Worm (Caenorhabditis elegans) whole organism, L3 larva: ENCODE results near the gene srz-5.
A peak's percentile ranks its signal among the peaks of the same experiment; 100 is the strongest.

Experiments used
- R02D3.7 ChIP-seq: fragments of 150-350 bp; optimal IDR thresholded peaks from 2 replicates; lab custom pipeline; 2014; ENCODE audit warnings: missing biosample characterization, missing genetic modification characterization
- ZK546.5 ChIP-seq: sonication (generic microtip); optimal IDR thresholded peaks from 2 replicates; lab custom pipeline; 2017; ENCODE audit warnings: missing biosample characterization, missing genetic modification characterization
- ama-1 ChIP-seq: fragments of 150-350 bp; optimal IDR thresholded peaks from 2 replicates; lab custom pipeline; 2018
- ceh-28 ChIP-seq: fragments of 150-350 bp; optimal IDR thresholded peaks from 2 replicates; lab custom pipeline; 2014; ENCODE audit warnings: missing biosample characterization, missing genetic modification reagents, missing genetic modification characterization
- ceh-82 ChIP-seq: fragments of 150-350 bp; optimal IDR thresholded peaks from 2 replicates; lab custom pipeline; 2014; ENCODE audit warnings: missing biosample characterization, missing genetic modification characterization
- ceh-9 ChIP-seq: sonication (generic microtip); optimal IDR thresholded peaks from 2 replicates; lab custom pipeline; 2018; ENCODE audit warnings: missing biosample characterization, missing genetic modification characterization
- daf-12 ChIP-seq: fragments of 150-350 bp; optimal IDR thresholded peaks from 2 replicates; lab custom pipeline; 2014; ENCODE audit warnings: missing biosample characterization, missing genetic modification reagents, missing genetic modification characterization
- egl-27 ChIP-seq: sonication (generic microtip); optimal IDR thresholded peaks from 4 replicates; lab custom pipeline; 2017; ENCODE audit warnings: missing biosample characterization, missing genetic modification reagents, missing genetic modification characterization
- egl-5 ChIP-seq: fragments of 150-350 bp; optimal IDR thresholded peaks from 2 replicates; lab custom pipeline; 2017; ENCODE audit warnings: missing biosample characterization, missing genetic modification reagents, missing genetic modification characterization, inconsistent platforms
- elt-2 ChIP-seq: sonication (generic microtip); optimal IDR thresholded peaks from 2 replicates; lab custom pipeline; 2016; ENCODE audit warnings: missing genetic modification reagents, mild to moderate bottlenecking, missing genetic modification characterization, missing compliant biosample characterization
- elt-3 ChIP-seq, 3 experiments: fragments of 150-350 bp in 1 of 3; sonication (generic microtip) in 2 of 3; optimal IDR thresholded peaks; 2 replicates in 2 of 3; 4 replicates in 1 of 3; lab custom pipeline; 2014 to 2017; ENCODE audit warnings: missing biosample characterization in 3 of 3, missing genetic modification characterization in 3 of 3
- eor-1 ChIP-seq, 2 experiments: fragments of 150-350 bp; optimal IDR thresholded peaks; 2 replicates each; lab custom pipeline; 2014 to 2018; ENCODE audit warnings: missing biosample characterization in 2 of 2, missing genetic modification characterization in 2 of 2
- fkh-10 ChIP-seq: sonication (generic microtip); optimal IDR thresholded peaks from 2 replicates; lab custom pipeline; 2017; ENCODE audit warnings: missing biosample characterization, missing genetic modification reagents, missing genetic modification characterization
- fos-1 ChIP-seq: fragments of 150-350 bp; optimal IDR thresholded peaks from 2 replicates; lab custom pipeline; 2014; ENCODE audit warnings: missing biosample characterization, missing genetic modification characterization
- hmg-11 ChIP-seq: sonication (generic microtip); optimal IDR thresholded peaks from 2 replicates; lab custom pipeline; 2016; ENCODE audit warnings: missing genetic modification characterization, missing compliant biosample characterization
- jun-1 ChIP-seq: fragments of 150-350 bp; optimal IDR thresholded peaks from 2 replicates; lab custom pipeline; 2014; ENCODE audit warnings: missing biosample characterization, missing genetic modification reagents, missing genetic modification characterization
- lin-39 ChIP-seq: fragments of 150-350 bp; optimal IDR thresholded peaks from 2 replicates; lab custom pipeline; 2018; ENCODE audit warnings: missing biosample characterization, missing genetic modification reagents, missing genetic modification characterization
- lsy-12 ChIP-seq: sonication (generic microtip); optimal IDR thresholded peaks from 2 replicates; lab custom pipeline; 2016; ENCODE audit warnings: mild to moderate bottlenecking, missing genetic modification characterization, missing compliant biosample characterization
- mdl-1 ChIP-seq: fragments of 150-350 bp; optimal IDR thresholded peaks from 2 replicates; lab custom pipeline; 2014; ENCODE audit warnings: missing biosample characterization, missing genetic modification characterization
- mml-1 ChIP-seq: fragments of 150-350 bp; sonication (generic microtip); optimal IDR thresholded peaks from 3 replicates; lab custom pipeline; 2014; ENCODE audit warnings: missing biosample characterization, missing genetic modification characterization
- nfya-1 ChIP-seq: sonication (generic microtip); optimal IDR thresholded peaks from 2 replicates; lab custom pipeline; 2017; ENCODE audit warnings: missing genetic modification characterization, mild to moderate bottlenecking, missing compliant biosample characterization, antibody characterized with exemption, moderate library complexity; ENCODE audit not compliant: insufficient read depth
- nhr-11 ChIP-seq: fragments of 150-350 bp; optimal IDR thresholded peaks from 2 replicates; lab custom pipeline; 2014; ENCODE audit warnings: missing biosample characterization, missing genetic modification characterization
- nhr-12 ChIP-seq: fragments of 150-350 bp; optimal IDR thresholded peaks from 2 replicates; lab custom pipeline; 2014; ENCODE audit warnings: missing biosample characterization, missing genetic modification characterization
- nhr-23 ChIP-seq: fragments of 150-350 bp; optimal IDR thresholded peaks from 2 replicates; lab custom pipeline; 2014; ENCODE audit warnings: missing biosample characterization, missing genetic modification reagents, missing genetic modification characterization
- nhr-25 ChIP-seq: sonication (generic microtip); optimal IDR thresholded peaks from 2 replicates; lab custom pipeline; 2017; ENCODE audit warnings: missing biosample characterization, missing genetic modification characterization
- nhr-67 ChIP-seq: fragments of 150-350 bp; optimal IDR thresholded peaks from 2 replicates; lab custom pipeline; 2014; ENCODE audit warnings: missing biosample characterization, missing genetic modification characterization
- nhr-76 ChIP-seq: fragments of 150-350 bp; sonication (generic microtip); optimal IDR thresholded peaks from 5 replicates; lab custom pipeline; 2014; ENCODE audit warnings: missing biosample characterization, missing genetic modification characterization
- nhr-77 ChIP-seq: fragments of 150-350 bp; optimal IDR thresholded peaks from 2 replicates; lab custom pipeline; 2014; ENCODE audit warnings: missing biosample characterization, missing genetic modification characterization
- pqm-1 ChIP-seq: fragments of 150-350 bp; optimal IDR thresholded peaks from 2 replicates; lab custom pipeline; 2017; ENCODE audit warnings: missing biosample characterization, missing genetic modification characterization, inconsistent platforms
- sea-2 ChIP-seq: fragments of 150-350 bp; sonication (generic microtip); optimal IDR thresholded peaks from 4 replicates; lab custom pipeline; 2014; ENCODE audit warnings: missing biosample characterization, missing genetic modification reagents, missing genetic modification characterization
- skn-1 ChIP-seq: fragments of 150-350 bp; optimal IDR thresholded peaks from 2 replicates; lab custom pipeline; 2014; ENCODE audit warnings: missing biosample characterization, missing genetic modification characterization
- snpc-4 ChIP-seq: fragments of 150-350 bp; optimal IDR thresholded peaks from 2 replicates; lab custom pipeline; 2014; ENCODE audit warnings: missing biosample characterization, missing genetic modification characterization
- tbx-2 ChIP-seq: sonication (generic microtip); optimal IDR thresholded peaks from 2 replicates; lab custom pipeline; 2016; ENCODE audit warnings: mild to moderate bottlenecking, missing genetic modification characterization, missing compliant biosample characterization
- zag-1 ChIP-seq: fragments of 150-350 bp; optimal IDR thresholded peaks from 2 replicates; lab custom pipeline; 2014; ENCODE audit warnings: missing biosample characterization, missing genetic modification characterization
- ztf-11 ChIP-seq: fragments of 150-350 bp; optimal IDR thresholded peaks from 2 replicates; lab custom pipeline; 2014; ENCODE audit warnings: missing biosample characterization, missing genetic modification characterization
- ztf-4 ChIP-seq: fragments of 150-350 bp; optimal IDR thresholded peaks from 2 replicates; lab custom pipeline; 2014; ENCODE audit warnings: missing biosample characterization, missing genetic modification characterization

Gene srz-5

ce11 chrII:3518961-3519544 is 4.5 kb upstream of the srz-5 start, which contains the start of gene clec-126 (continued):
- peak; percentile 87 for TF ChIP-seq nfya-1 (tag; lab: Kevin White, UChicago)

- no peak for TF ChIP-seq tbx-2
- TF ChIP-seq ceh-28: no peak
Observed at ce11 chrII:3516175-3516574, 1.6 kb upstream of the srz-5 start.

- TF ChIP-seq eor-1 (tag; optimal IDR thresholded peaks at IDR 0.05; lab: Kevin White, UChicago) (no peak), jun-1 (tag; lab: Kevin White, UChicago) (no peak), sea-2 (GFP tag; lab: Kevin White, UChicago) (no peak), lin-39 (no peak), nhr-77 (tag; lab: Kevin White, UChicago) (no peak), tbx-2 (no peak), fkh-10 (GFP tag; lab: Kevin White, UChicago) (no peak), daf-12 (tag; lab: Kevin White, UChicago) (no peak), lsy-12 (tag; lab: Kevin White, UChicago) (no peak), skn-1 (tag; lab: Kevin White, UChicago) (no peak), ceh-82 (tag; lab: Kevin White, UChicago) (no peak), ztf-11 (no peak), ceh-9 (tag; lab: Kevin White, UChicago) (no peak), pqm-1 (tag; lab: Kevin White, UChicago) (no peak), mdl-1 (tag; lab: Kevin White, UChicago) (no peak), ceh-28 (no peak)
- TF ChIP-seq, all 47 proteins: peak for 0
Observed at ce11 chrII:3515384-3516053, 988 bp upstream of the srz-5 start, which contains the start of the genes Y49F6B.14 and clec-125. Gene Y49F6B.14 (minus strand): TSS chrII:3515484. Gene clec-125 (plus strand): TSS chrII:3516003.

ce11 chrII:3512240-3512639 is 2.3 kb downstream of the srz-5 start, which contains the start of gene Y49F6B.19:
Gene Y49F6B.19 (minus strand): TSS chrII:3512340.
- TF ChIP-seq sea-2 (GFP tag; lab: Kevin White, UChicago) (no peak), nhr-12 (tag; lab: Kevin White, UChicago) (no peak), elt-2 (tag; lab: Kevin White, UChicago) (no peak), nhr-76 (tag; lab: Kevin White, UChicago) (no peak), hmg-11 (tag; lab: Kevin White, UChicago) (no peak), ztf-4 (tag; lab: Kevin White, UChicago) (no peak), nhr-67 (tag; lab: Kevin White, UChicago) (no peak), nhr-23 (tag; lab: Kevin White, UChicago) (no peak), nhr-77 (tag; lab: Kevin White, UChicago) (no peak), nhr-25 (tag; lab: Kevin White, UChicago) (no peak), R02D3.7 (no peak), egl-5 (no peak), ama-1 (no peak)

ce11 chrII:3504717-3505116 is 9.8 kb downstream of the srz-5 start, which contains the start of gene cyh-1:
Gene cyh-1 (plus strand): TSS chrII:3505017.
- TF ChIP-seq pqm-1 (tag; lab: Kevin White, UChicago) (no peak), elt-2 (tag; lab: Kevin White, UChicago) (no peak), skn-1 (tag; lab: Kevin White, UChicago) (no peak), hmg-11 (tag; lab: Kevin White, UChicago) (no peak), ZK546.5 (tag; lab: Kevin White, UChicago) (no peak), zag-1 (tag; lab: Kevin White, UChicago) (no peak), elt-3 (tag; optimal IDR thresholded peaks at IDR 0.05; lab: Kevin White, UChicago) (no peak), fos-1 (tag; lab: Kevin White, UChicago) (no peak), mml-1 (tag; lab: Kevin White, UChicago) (no peak), nhr-11 (tag; lab: Kevin White, UChicago) (no peak), egl-27 (tag; lab: Kevin White, UChicago) (no peak), sea-2 (GFP tag; lab: Kevin White, UChicago) (no peak), snpc-4 (tag; lab: Kevin White, UChicago) (no peak), egl-5 (no peak), nhr-76 (tag; lab: Kevin White, UChicago) (no peak), nhr-23 (tag; lab: Kevin White, UChicago) (no peak)
- TF ChIP-seq, all 47 proteins: peak for 0
